Worm (Caenorhabditis elegans) whole organism, early embryonic: ENCODE data around the gene gna-1.

ENCODE experiments used
- B0310.2 ChIP-seq: sonication (generic microtip); optimal IDR thresholded peaks from 2 replicates; lab custom pipeline; 2016; ENCODE audit warnings: mild to moderate bottlenecking, missing genetic modification characterization, missing compliant biosample characterization
- F13C5.2 ChIP-seq: sonication (generic microtip); optimal IDR thresholded peaks from 2 replicates; lab custom pipeline; 2017; ENCODE audit warnings: mild to moderate bottlenecking, missing genetic modification characterization, inconsistent platforms, missing compliant biosample characterization
- ama-1 ChIP-seq: fragments of 150-350 bp; optimal IDR thresholded peaks from 2 replicates; lab custom pipeline; 2014
- ceh-13 ChIP-seq: fragments of 200-800 bp; sonication (Bioruptor generic); optimal IDR thresholded peaks from 2 replicates; lab custom pipeline; 2018; ENCODE audit warnings: mild to moderate bottlenecking, missing genetic modification characterization, missing compliant biosample characterization
- ceh-36 ChIP-seq: sonication (generic microtip); optimal IDR thresholded peaks from 2 replicates; lab custom pipeline; 2016; ENCODE audit warnings: missing genetic modification characterization, inconsistent platforms, missing compliant biosample characterization
- flt-1 ChIP-seq: fragments of 200-800 bp; sonication (Bioruptor generic); IDR thresholded peaks from 2 replicates; pipeline ENCODE4 v1.3.6; 2022; ENCODE audit warnings: missing genetic modification characterization, missing compliant biosample characterization
- hmg-4 ChIP-seq: fragments of 200-800 bp; sonication (Bioruptor generic); optimal IDR thresholded peaks from 2 replicates; lab custom pipeline; 2018; ENCODE audit warnings: mild to moderate bottlenecking, missing genetic modification characterization, missing compliant biosample characterization
- hnd-1 ChIP-seq: sonication (generic microtip); optimal IDR thresholded peaks from 2 replicates; lab custom pipeline; 2016; ENCODE audit warnings: missing genetic modification characterization, missing compliant biosample characterization
- pes-1 ChIP-seq: fragments of 200-800 bp; sonication (Bioruptor generic); IDR thresholded peaks from 2 replicates; pipeline ENCODE4 v1.3.6; 2022; ENCODE audit warnings: missing genetic modification reagents, missing genetic modification characterization, missing compliant biosample characterization
- sea-1 ChIP-seq: fragments of 200-800 bp; sonication (Bioruptor generic); conservative IDR thresholded peaks from 2 replicates; pipeline ENCODE4 v1.3.6; 2022; ENCODE audit warnings: missing genetic modification characterization, missing compliant biosample characterization

DNA sequence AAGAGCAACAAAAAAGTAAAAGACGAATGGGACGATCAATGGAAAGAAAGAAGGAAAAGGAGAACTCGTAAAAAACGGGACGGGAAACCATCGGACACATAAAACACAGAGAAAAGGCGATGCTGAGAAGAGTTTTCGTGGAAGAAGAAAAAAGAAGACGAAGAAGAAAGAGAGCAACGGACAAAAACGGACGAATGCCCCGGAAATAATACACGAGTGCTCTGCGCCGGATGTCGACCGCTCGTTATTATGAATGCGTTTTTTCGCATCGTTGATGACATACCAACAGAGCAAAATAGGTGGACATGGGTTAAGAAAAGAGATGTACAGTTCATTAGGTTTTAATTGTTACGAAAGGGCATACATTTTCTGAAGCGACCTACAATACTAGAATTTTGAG is 44.3 kb downstream of the gna-1 start, which contains the start of gene Y22F5A.11:
- TF ChIP-seq F13C5.2 = no peak
- TF ChIP-seq hnd-1 (tag; lab: Kevin White, UChicago) = no peak
- TF ChIP-seq B0310.2 (tag; lab: Kevin White, UChicago) = no peak
- TF ChIP-seq ceh-13 (GFP tag; lab: Kevin White, UChicago) = no peak
- no peak for TF ChIP-seq flt-1 (GFP tag; lab: Robert Waterston, UW)
- TF ChIP-seq ama-1 (lab: Kevin White, UChicago) = no peak
- TF ChIP-seq ceh-36 = no peak
- no peak for TF ChIP-seq pes-1 (GFP tag; lab: Robert Waterston, UW)
- TF ChIP-seq hmg-4 (GFP tag; lab: Kevin White, UChicago) = no peak
- no peak for TF ChIP-seq sea-1 (GFP tag; lab: Robert Waterston, UW)
